Worm (Caenorhabditis elegans): Measurements from ENCODE around the gene F57C7.4.

F57C7.4 gene

DNA sequence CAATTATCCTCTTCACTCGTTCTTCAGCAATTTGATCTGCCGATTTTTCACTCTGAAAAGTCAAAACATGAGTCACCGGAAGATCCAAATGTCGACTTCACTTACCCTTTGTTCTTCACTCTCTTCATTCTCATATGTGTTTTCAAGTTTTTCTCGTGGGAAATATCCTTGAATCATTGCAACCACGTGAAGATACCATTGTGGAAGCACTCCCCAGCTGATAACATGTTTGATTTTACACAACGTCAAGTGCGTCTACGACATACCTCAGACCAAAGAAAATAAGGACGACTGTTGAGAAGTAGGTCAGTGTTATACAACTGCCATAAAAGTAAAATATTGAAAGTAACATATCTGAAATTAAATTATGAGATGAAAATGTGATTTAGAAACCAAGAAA is 39.1 kb upstream of the F57C7.4 start, which contains the start of gene M79.2:
Gene M79.2 (minus strand): TSS at position 354 of the 400 bp plus-strand sequence.
- TF ChIP-seq fos-1 (tag; optimal IDR thresholded peaks at IDR 0.05): no peak
- TF ChIP-seq unc-62 (GFP tag; optimal IDR thresholded peaks at IDR 0.05): no peak
- no peak for TF ChIP-seq mef-2 (tag; optimal IDR thresholded peaks at IDR 0.05)
- peak in 1 of 2 experiments; percentile 37 for TF ChIP-seq lin-35 (GFP tag; optimal IDR thresholded peaks at IDR 0.05)
- TF ChIP-seq elt-3 (tag; optimal IDR thresholded peaks at IDR 0.05): peak in 1 of 6 experiments; percentile 0
- no peak for TF ChIP-seq unc-86 (tag; optimal IDR thresholded peaks at IDR 0.05)
- TF ChIP-seq fkh-10 (GFP tag; optimal IDR thresholded peaks at IDR 0.05): no peak
- no peak for TF ChIP-seq alr-1 (tag; optimal IDR thresholded peaks at IDR 0.05; ENCODE audit: borderline replicate concordance)
- TF ChIP-seq elt-2 (tag; optimal IDR thresholded peaks at IDR 0.05): peak; percentile 17
- peak; percentile 45 for TF ChIP-seq blmp-1 (tag; optimal IDR thresholded peaks at IDR 0.05)
- no peak for TF ChIP-seq dsc-1 (tag; optimal IDR thresholded peaks at IDR 0.05)
- peak; percentile 41 for TF ChIP-seq lin-14 (GFP tag; optimal IDR thresholded peaks at IDR 0.05)
- no peak for TF ChIP-seq egl-13 (tag; optimal IDR thresholded peaks at IDR 0.05)
- TF ChIP-seq mdl-1 (tag; optimal IDR thresholded peaks at IDR 0.05): peak in 1 of 2 experiments; percentile 33

DNA sequence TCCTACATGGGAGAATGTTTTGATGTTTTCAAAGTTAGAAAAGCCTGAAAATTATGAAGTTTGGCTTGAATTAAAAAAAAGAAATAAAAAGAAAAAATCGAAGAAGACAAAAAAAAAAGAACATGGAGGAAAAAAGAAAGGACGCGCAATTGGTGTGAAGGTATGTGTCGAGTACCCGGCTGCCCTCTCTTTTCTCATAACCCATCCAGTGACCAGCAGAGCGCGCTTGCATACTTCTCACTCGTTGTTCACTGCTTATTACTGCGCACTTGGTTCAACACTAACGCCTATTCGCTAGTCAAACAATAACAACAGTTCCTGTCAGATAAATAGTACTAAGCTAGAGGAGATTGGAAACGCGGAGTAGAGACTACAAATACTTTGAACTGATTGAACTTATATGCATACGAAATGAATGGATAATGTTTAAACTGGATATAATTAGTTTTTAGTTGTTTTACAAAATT is 34.8 kb upstream of the F57C7.4 start, which contains the start of gene abl-1:
Gene abl-1 (minus strand): TSS at position 51 of the 467 bp plus-strand sequence.
- no peak for TF ChIP-seq ama-1 (optimal IDR thresholded peaks at IDR 0.05)
- TF ChIP-seq egl-13 (tag; optimal IDR thresholded peaks at IDR 0.05): no peak
- TF ChIP-seq nhr-47 (tag; optimal IDR thresholded peaks at IDR 0.05): no peak
- TF ChIP-seq ztf-11 (tag; optimal IDR thresholded peaks at IDR 0.05): no peak
- TF ChIP-seq ceh-82 (tag; optimal IDR thresholded peaks at IDR 0.05): no peak
- TF ChIP-seq blmp-1 (tag; optimal IDR thresholded peaks at IDR 0.05): peak; percentile 44
- TF ChIP-seq swsn-7 (tag; optimal IDR thresholded peaks at IDR 0.05): peak; percentile 22
- TF ChIP-seq lin-14 (GFP tag; optimal IDR thresholded peaks at IDR 0.05): peak; percentile 64
- TF ChIP-seq nhr-20 (tag; optimal IDR thresholded peaks at IDR 0.05): peak; percentile 26
- TF ChIP-seq isw-1 (GFP tag; IDR thresholded peaks at IDR 0.05): no peak
- no peak for TF ChIP-seq dpl-1 (GFP tag; optimal IDR thresholded peaks at IDR 0.05)
- TF ChIP-seq lin-13 (GFP tag; optimal IDR thresholded peaks at IDR 0.05): no peak
- TF ChIP-seq nhr-71 (tag; optimal IDR thresholded peaks at IDR 0.05): peak; percentile 11
- TF ChIP-seq F16B12.6 (tag; optimal IDR thresholded peaks at IDR 0.05): no peak
- no peak for TF ChIP-seq C34B4.2 (tag; optimal IDR thresholded peaks at IDR 0.05)
- no peak for TF ChIP-seq ztf-4 (tag; optimal IDR thresholded peaks at IDR 0.05)
- no peak for TF ChIP-seq aha-1 (tag; optimal IDR thresholded peaks at IDR 0.05)
- TF ChIP-seq mep-1 (tag; optimal IDR thresholded peaks at IDR 0.05): peak; percentile 18
- TF ChIP-seq alr-1 (tag; optimal IDR thresholded peaks at IDR 0.05; ENCODE audit: borderline replicate concordance): no peak
- TF ChIP-seq snpc-4 (tag; optimal IDR thresholded peaks at IDR 0.05): no peak
- no peak for TF ChIP-seq unc-30 (tag; optimal IDR thresholded peaks at IDR 0.05)
- peak; percentile 1 for TF ChIP-seq C16A3.4 (tag; optimal IDR thresholded peaks at IDR 0.05)
- no peak for TF ChIP-seq unc-86 (tag; optimal IDR thresholded peaks at IDR 0.05)
- no peak for TF ChIP-seq ets-5 (GFP tag; IDR thresholded peaks at IDR 0.05)
- no peak for TF ChIP-seq hlh-17 (GFP tag; optimal IDR thresholded peaks at IDR 0.05; ENCODE audit: borderline replicate concordance)
- no peak for TF ChIP-seq lin-39 (tag; optimal IDR thresholded peaks at IDR 0.05)
- TF ChIP-seq mef-2 (tag; optimal IDR thresholded peaks at IDR 0.05): no peak
- no peak for TF ChIP-seq nhr-77 (tag; optimal IDR thresholded peaks at IDR 0.05)
- TF ChIP-seq skn-1 (tag; optimal IDR thresholded peaks at IDR 0.05): peak; percentile 38
- TF ChIP-seq grh-1 (GFP tag; IDR thresholded peaks at IDR 0.05): no peak
- no peak for TF ChIP-seq lir-3 (tag; optimal IDR thresholded peaks at IDR 0.05; ENCODE audit: poor library complexity)
- TF ChIP-seq rnt-1 (tag; optimal IDR thresholded peaks at IDR 0.05): peak; percentile 17
- TF ChIP-seq lsy-2 (tag; optimal IDR thresholded peaks at IDR 0.05): peak in 1 of 2 experiments; percentile 32
- no peak for TF ChIP-seq efl-1 (optimal IDR thresholded peaks at IDR 0.05)
- no peak for TF ChIP-seq efl-1 (GFP tag; optimal IDR thresholded peaks at IDR 0.05 in 1 of 2)
- no peak for TF ChIP-seq fkh-10 (GFP tag; optimal IDR thresholded peaks at IDR 0.05)
- peak in 1 of 2 experiments; percentile 12 for TF ChIP-seq mdl-1 (tag; optimal IDR thresholded peaks at IDR 0.05)
- no peak for TF ChIP-seq egl-27 (tag; optimal IDR thresholded peaks at IDR 0.05)
- peak in 1 of 2 experiments; percentile 27 for TF ChIP-seq lin-35 (GFP tag; optimal IDR thresholded peaks at IDR 0.05)
- no peak for TF ChIP-seq pax-3 (tag; optimal IDR thresholded peaks at IDR 0.05)
- TF ChIP-seq nhr-28 (tag; optimal IDR thresholded peaks at IDR 0.05): no peak
- TF ChIP-seq snu-23 (GFP tag; optimal IDR thresholded peaks at IDR 0.05): peak; percentile 26
- TF ChIP-seq hpl-2 (GFP tag; optimal IDR thresholded peaks at IDR 0.05): no peak
- TF ChIP-seq C04F5.9 (tag; optimal IDR thresholded peaks at IDR 0.05): no peak
- TF ChIP-seq nhr-85 (tag): peak; percentile 8
